Fruit fly (Drosophila melanogaster): ENCODE results near the gene tal-1A.
A peak's percentile ranks its signal among the peaks of the same experiment; 100 is the strongest.

The tal-1A gene

DNA sequence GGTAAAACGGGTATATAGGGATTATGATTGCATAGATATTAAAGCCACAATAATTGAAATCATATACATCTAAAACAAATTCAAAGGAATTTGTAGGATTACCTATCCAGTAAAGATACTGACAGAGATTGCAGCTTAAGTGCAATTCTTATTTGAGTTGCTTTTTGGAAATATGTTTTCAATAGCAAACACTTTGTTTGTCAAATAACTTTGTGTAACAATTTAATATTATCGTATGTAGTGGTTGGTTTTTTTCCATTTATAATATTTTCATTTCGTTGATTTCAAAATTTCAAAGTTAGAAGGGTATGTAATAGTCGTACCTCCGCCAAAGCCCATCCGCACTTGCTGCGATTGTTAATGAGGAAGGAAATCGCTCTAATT is 6.2 kb upstream of the tal-1A start (continued):
- peak; percentile 68 for TF ChIP-seq achi (GFP tag; optimal IDR thresholded peaks at IDR 0.05)
- TF ChIP-seq pdm3 (GFP tag; optimal IDR thresholded peaks at IDR 0.05): peak; percentile 75
- peak; percentile 28 for TF ChIP-seq CG3032 (tag; optimal IDR thresholded peaks at IDR 0.05)
- peak; percentile 44 for TF ChIP-seq Smox (GFP tag; optimal IDR thresholded peaks at IDR 0.05)
- TF ChIP-seq salr (GFP tag; optimal IDR thresholded peaks at IDR 0.05): peak in 1 of 2 experiments; percentile 86
- TF ChIP-seq CG6276 (GFP tag; optimal IDR thresholded peaks at IDR 0.05): peak; percentile 74
- TF ChIP-seq CG7368 (GFP tag; optimal IDR thresholded peaks at IDR 0.05): peak; percentile 2
- peak; percentile 32 for TF ChIP-seq spab (GFP tag; optimal IDR thresholded peaks at IDR 0.05)
- no peak for TF ChIP-seq dsx (GFP tag; optimal IDR thresholded peaks at IDR 0.05; ENCODE audit: poor library complexity, severe bottlenecking)
- no peak for TF ChIP-seq CG1621 (tag; optimal IDR thresholded peaks at IDR 0.05)
- peak; percentile 29 for TF ChIP-seq CG16779 (tag; optimal IDR thresholded peaks at IDR 0.05)
- peak; percentile 61 for TF ChIP-seq acj6 (GFP tag; optimal IDR thresholded peaks at IDR 0.05)
- TF ChIP-seq CG34406 (GFP tag; optimal IDR thresholded peaks at IDR 0.05): peak; percentile 46
- TF ChIP-seq topi (GFP tag; optimal IDR thresholded peaks at IDR 0.05): peak; percentile 61
- TF ChIP-seq Eip78C (GFP tag): peak; percentile 94
- TF ChIP-seq Hr4 (GFP tag; optimal IDR thresholded peaks at IDR 0.05): peak; percentile 87
- TF ChIP-seq CG4318 (GFP tag; optimal IDR thresholded peaks at IDR 0.05): peak; percentile 84
- TF ChIP-seq CG8632 (GFP tag; optimal IDR thresholded peaks at IDR 0.05): peak; percentile 16
- peak; percentile 56 for TF ChIP-seq lz (GFP tag; optimal IDR thresholded peaks at IDR 0.05)
- TF ChIP-seq Ets96B (tag; optimal IDR thresholded peaks at IDR 0.05): peak; percentile 22
- no peak for TF ChIP-seq fkh (GFP tag; optimal IDR thresholded peaks at IDR 0.05)
- peak; percentile 59 for TF ChIP-seq eg (GFP tag; IDR thresholded peaks at IDR 0.05)
- peak; percentile 33 for TF ChIP-seq fd59A (GFP tag; optimal IDR thresholded peaks at IDR 0.05)
- peak; percentile 65 for TF ChIP-seq CG15336 (GFP tag; IDR thresholded peaks at IDR 0.05)
- peak; percentile 68 for TF ChIP-seq esn (GFP tag; optimal IDR thresholded peaks at IDR 0.05)
- TF ChIP-seq CG10669 (GFP tag; optimal IDR thresholded peaks at IDR 0.05): peak; percentile 23
- TF ChIP-seq CG32006 (GFP tag; optimal IDR thresholded peaks at IDR 0.05): peak; percentile 91
- no peak for TF ChIP-seq vri (GFP tag; optimal IDR thresholded peaks at IDR 0.05)
- peak; percentile 73 for TF ChIP-seq svp (GFP tag)

DNA sequence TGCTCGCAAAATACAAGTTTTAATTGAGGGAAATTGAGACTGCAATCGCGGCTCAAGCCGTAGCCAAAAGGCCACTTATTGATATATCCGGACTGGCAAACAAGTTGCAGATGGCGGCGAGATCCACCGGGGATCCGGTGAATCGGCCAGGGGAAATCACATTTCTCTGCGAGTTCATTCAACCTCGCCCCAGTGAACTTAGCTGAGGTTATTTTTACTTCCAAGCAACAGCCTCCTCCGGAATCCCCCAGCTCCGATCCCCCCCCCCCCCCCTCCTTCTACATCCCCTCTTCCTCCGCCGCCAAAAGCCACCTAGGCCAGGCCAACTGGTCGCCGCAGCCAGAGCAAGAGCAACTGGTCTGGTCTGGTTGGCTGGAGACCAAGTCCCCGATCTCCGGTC is 5.6 kb upstream of the tal-1A start:
- TF ChIP-seq Eip78C (GFP tag) (no peak), CG1621 (tag; optimal IDR thresholded peaks at IDR 0.05) (peak; percentile 9), eg (GFP tag; IDR thresholded peaks at IDR 0.05) (peak; percentile 49; the same call in 1 of the 3 replicates), Lpt (GFP tag; optimal IDR thresholded peaks at IDR 0.05) (peak; percentile 19), svp (GFP tag) (peak; percentile 16), Ets96B (tag; optimal IDR thresholded peaks at IDR 0.05) (no peak)

DNA sequence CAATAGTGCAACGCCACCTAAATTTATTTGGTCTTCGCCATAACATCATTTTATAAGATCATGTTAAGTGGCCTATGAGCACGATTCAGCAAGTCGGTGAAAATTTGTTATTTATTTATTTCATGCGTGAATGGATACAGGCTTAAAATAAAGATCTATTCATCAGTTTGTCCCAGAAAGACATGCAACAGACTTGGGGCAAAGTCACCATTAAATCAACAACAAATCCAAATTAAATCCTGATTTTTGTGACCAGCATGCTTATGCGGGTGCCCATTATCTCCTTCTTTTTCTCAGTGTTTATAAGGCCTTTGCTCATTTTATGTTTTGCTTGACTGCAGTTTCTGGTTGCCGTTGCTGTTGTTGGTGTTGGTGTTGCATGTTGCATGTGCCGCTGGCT is 5.0 kb upstream of the tal-1A start:
- peak; percentile 73 for TF ChIP-seq CG6276 (GFP tag; optimal IDR thresholded peaks at IDR 0.05)
- no peak for TF ChIP-seq CG1621 (tag; optimal IDR thresholded peaks at IDR 0.05)
- TF ChIP-seq Smox (GFP tag; optimal IDR thresholded peaks at IDR 0.05): peak; percentile 38
- TF ChIP-seq Met (GFP tag; optimal IDR thresholded peaks at IDR 0.05): peak; percentile 46
- TF ChIP-seq pdm3 (GFP tag; optimal IDR thresholded peaks at IDR 0.05): peak; percentile 68
- peak; percentile 37 for TF ChIP-seq CG31627 (GFP tag; optimal IDR thresholded peaks at IDR 0.05)
- TF ChIP-seq lz (GFP tag; optimal IDR thresholded peaks at IDR 0.05): peak; percentile 46
- TF ChIP-seq acj6 (GFP tag; optimal IDR thresholded peaks at IDR 0.05): peak; percentile 51
- TF ChIP-seq CG10669 (GFP tag; optimal IDR thresholded peaks at IDR 0.05): peak; percentile 14
- peak; percentile 42 for TF ChIP-seq Hr39 (GFP tag; optimal IDR thresholded peaks at IDR 0.05)
- peak; percentile 70 for TF ChIP-seq achi (GFP tag; optimal IDR thresholded peaks at IDR 0.05)
- TF ChIP-seq fd59A (GFP tag; optimal IDR thresholded peaks at IDR 0.05): peak; percentile 53
- TF ChIP-seq CG11762 (GFP tag; optimal IDR thresholded peaks at IDR 0.05; ENCODE audit: insufficient read depth): peak; percentile 8
- TF ChIP-seq Ets96B (tag; optimal IDR thresholded peaks at IDR 0.05): peak; percentile 41
- TF ChIP-seq CG6854 (GFP tag; optimal IDR thresholded peaks at IDR 0.05): no peak
- peak; percentile 50 for TF ChIP-seq CG34406 (GFP tag; optimal IDR thresholded peaks at IDR 0.05)
- peak; percentile 68 for TF ChIP-seq svp (GFP tag)
- peak; percentile 86 for TF ChIP-seq Hr4 (GFP tag; optimal IDR thresholded peaks at IDR 0.05)
- TF ChIP-seq esn (GFP tag; optimal IDR thresholded peaks at IDR 0.05): peak; percentile 62
- no peak for TF ChIP-seq CG9139 (GFP tag; optimal IDR thresholded peaks at IDR 0.05)
- TF ChIP-seq CG11902 (GFP tag; optimal IDR thresholded peaks at IDR 0.05): no peak
- TF ChIP-seq CG8119 (GFP tag; IDR thresholded peaks at IDR 0.05): no peak
- peak; percentile 43 for TF ChIP-seq CG3032 (tag; optimal IDR thresholded peaks at IDR 0.05)
- no peak for TF ChIP-seq Eip93F (GFP tag; optimal IDR thresholded peaks at IDR 0.05)
- peak; percentile 53 for TF ChIP-seq topi (GFP tag; optimal IDR thresholded peaks at IDR 0.05)
- peak; percentile 83 for TF ChIP-seq CG4318 (GFP tag; optimal IDR thresholded peaks at IDR 0.05)
- peak; percentile 31 for TF ChIP-seq CG8319 (GFP tag; optimal IDR thresholded peaks at IDR 0.05)
- no peak for TF ChIP-seq CG16779 (tag; optimal IDR thresholded peaks at IDR 0.05)
- peak; percentile 47 for TF ChIP-seq CG6808 (GFP tag; optimal IDR thresholded peaks at IDR 0.05)
- peak; percentile 90 for TF ChIP-seq CG32006 (GFP tag; optimal IDR thresholded peaks at IDR 0.05)
- TF ChIP-seq CG6163 (GFP tag; IDR thresholded peaks at IDR 0.05): no peak
- peak in 1 of 2 experiments; percentile 85 for TF ChIP-seq salr (GFP tag; optimal IDR thresholded peaks at IDR 0.05)
- peak; percentile 94 for TF ChIP-seq Eip78C (GFP tag)
- peak; percentile 63 for TF ChIP-seq OdsH (GFP tag; optimal IDR thresholded peaks at IDR 0.05)
- peak; percentile 37 for TF ChIP-seq Sox15 (GFP tag; optimal IDR thresholded peaks at IDR 0.05)

Measured in whole organism, prepupa.